Worm (Caenorhabditis elegans): ENCODE data around the gene F18C5.9.
A peak's percentile ranks its signal among the peaks of the same experiment; 100 is the strongest.

Gene F18C5.9

DNA sequence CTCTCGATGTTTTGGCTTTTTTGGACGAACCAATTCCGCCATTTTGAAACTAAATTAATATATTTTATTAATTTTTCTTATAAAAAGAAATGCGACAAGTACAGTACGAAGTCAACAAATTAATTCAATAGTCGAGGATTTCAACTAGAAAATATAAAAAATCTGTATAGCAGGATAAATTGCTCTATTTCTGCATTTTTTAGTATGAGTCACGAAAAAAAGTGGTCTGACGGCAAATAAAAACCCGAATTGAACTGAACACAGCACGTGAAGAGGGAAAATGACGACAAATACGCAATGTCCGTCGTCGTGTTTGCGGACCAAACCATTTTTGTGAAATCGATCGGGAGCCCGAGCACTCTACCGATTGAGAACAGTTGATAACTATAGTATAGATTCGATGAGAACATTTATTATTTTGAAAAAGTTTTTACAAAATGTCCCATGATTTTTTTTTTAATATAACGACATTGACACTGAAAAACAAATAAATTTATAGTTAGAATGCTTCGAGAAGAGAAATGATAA is 42.4 kb downstream of the F18C5.9 start, which contains the start of gene epg-5:
Gene epg-5 (minus strand): TSS at position 51 of the 528 bp plus-strand sequence.
- TF ChIP-seq nhr-90 (tag; optimal IDR thresholded peaks at IDR 0.05; ENCODE audit: poor library complexity) (no peak), mdl-1 (tag; optimal IDR thresholded peaks at IDR 0.05) (peak in 1 of 2 experiments; percentile 75), sup-37 (GFP tag; optimal IDR thresholded peaks at IDR 0.05) (no peak), mep-1 (tag; optimal IDR thresholded peaks at IDR 0.05) (peak; percentile 65), elt-2 (tag; optimal IDR thresholded peaks at IDR 0.05) (peak; percentile 11), efl-1 (optimal IDR thresholded peaks at IDR 0.05) (peak; percentile 42 to 54), efl-1 (GFP tag; optimal IDR thresholded peaks at IDR 0.05 in 1 of 2) (peak; percentile 53 to 80), snu-23 (GFP tag; optimal IDR thresholded peaks at IDR 0.05) (peak; percentile 49), C16A3.4 (tag; optimal IDR thresholded peaks at IDR 0.05) (peak; percentile 6), nhr-20 (tag; optimal IDR thresholded peaks at IDR 0.05) (peak; percentile 40), isw-1 (GFP tag; IDR thresholded peaks at IDR 0.05) (no peak), blmp-1 (tag; optimal IDR thresholded peaks at IDR 0.05) (peak; percentile 41), nhr-71 (tag; optimal IDR thresholded peaks at IDR 0.05) (peak; percentile 38), F16B12.6 (tag; optimal IDR thresholded peaks at IDR 0.05) (peak; percentile 89), ceh-82 (tag; optimal IDR thresholded peaks at IDR 0.05) (peak in 1 of 3 experiments; percentile 14), nhr-11 (tag; optimal IDR thresholded peaks at IDR 0.05) (no peak), lin-14 (GFP tag; optimal IDR thresholded peaks at IDR 0.05) (peak; percentile 60), unc-98 (GFP tag; IDR thresholded peaks at IDR 0.05) (no peak), zip-4 (GFP tag; optimal IDR thresholded peaks at IDR 0.05) (no peak), nhr-12 (tag; optimal IDR thresholded peaks at IDR 0.05) (no peak), dpl-1 (GFP tag; optimal IDR thresholded peaks at IDR 0.05) (peak in 2 of 3 experiments; percentile 46 to 54), ces-1 (GFP tag; optimal IDR thresholded peaks at IDR 0.05) (no peak), fkh-10 (GFP tag; optimal IDR thresholded peaks at IDR 0.05) (no peak), tbx-2 (tag; optimal IDR thresholded peaks at IDR 0.05) (peak; percentile 8), lin-35 (GFP tag; optimal IDR thresholded peaks at IDR 0.05) (peak; percentile 57 to 60), hlh-17 (GFP tag; optimal IDR thresholded peaks at IDR 0.05; ENCODE audit: borderline replicate concordance) (no peak), lsy-2 (tag; optimal IDR thresholded peaks at IDR 0.05) (peak; percentile 41 to 57), nhr-47 (tag; optimal IDR thresholded peaks at IDR 0.05) (peak; percentile 8), aly-2 (tag; optimal IDR thresholded peaks at IDR 0.05) (no peak), ceh-8 (GFP tag; optimal IDR thresholded peaks at IDR 0.05) (no peak), aha-1 (tag; optimal IDR thresholded peaks at IDR 0.05) (no peak), rnt-1 (tag; optimal IDR thresholded peaks at IDR 0.05) (peak; percentile 31), ztf-11 (tag; optimal IDR thresholded peaks at IDR 0.05) (no peak), swsn-7 (tag; optimal IDR thresholded peaks at IDR 0.05) (no peak)

- TF ChIP-seq nhr-90 (tag; optimal IDR thresholded peaks at IDR 0.05; ENCODE audit: poor library complexity) = peak; percentile 1
- TF ChIP-seq nhr-85 (tag) = peak; percentile 87
- TF ChIP-seq mep-1 (tag; optimal IDR thresholded peaks at IDR 0.05) = peak; percentile 66
- TF ChIP-seq snu-23 (GFP tag; optimal IDR thresholded peaks at IDR 0.05) = peak; percentile 31
- no peak for TF ChIP-seq nhr-76 (tag; optimal IDR thresholded peaks at IDR 0.05)
- TF ChIP-seq C16A3.4 (tag; optimal IDR thresholded peaks at IDR 0.05) = peak; percentile 4
- peak; percentile 19 for TF ChIP-seq nhr-71 (tag; optimal IDR thresholded peaks at IDR 0.05)
- TF ChIP-seq lsy-2 (tag; optimal IDR thresholded peaks at IDR 0.05) = peak; percentile 0 to 31
- TF ChIP-seq dsc-1 (tag; optimal IDR thresholded peaks at IDR 0.05) = no peak
- peak; percentile 74 for TF ChIP-seq lin-14 (GFP tag; optimal IDR thresholded peaks at IDR 0.05)
- TF ChIP-seq elt-3 (tag; optimal IDR thresholded peaks at IDR 0.05) = peak in 3 of 6 experiments; percentile 13 to 48 (median 25)
- TF ChIP-seq blmp-1 (tag; optimal IDR thresholded peaks at IDR 0.05) = peak; percentile 54
- no peak for TF ChIP-seq fkh-10 (GFP tag; optimal IDR thresholded peaks at IDR 0.05)
These were observed 43.3 kb downstream of the F18C5.9 start for ce11 chrII:6610262-6610661.

ce11 chrII:6612544-6612943 is 45.6 kb downstream of the F18C5.9 start:
- no peak for TF ChIP-seq jun-1 (tag; optimal IDR thresholded peaks at IDR 0.05)
- peak in 1 of 2 experiments; percentile 34 for TF ChIP-seq lin-35 (GFP tag; optimal IDR thresholded peaks at IDR 0.05)
- peak; percentile 72 for TF ChIP-seq elt-2 (tag; optimal IDR thresholded peaks at IDR 0.05)

Measured in whole organism, L1 larva.